Worm (Caenorhabditis elegans) whole organism, L4/young adult: ENCODE measurements around the gene srz-63.
"Not testable (repeated sequence)": the region's sequence is repeated elsewhere in the genome, so short reads cannot be mapped to it uniquely, and the experiment has no call there.

Experiments
- W03F9.2 ChIP-seq: fragments of 150-350 bp; optimal IDR thresholded peaks from 2 replicates; lab custom pipeline; 2014; ENCODE audit warnings: missing biosample characterization, missing genetic modification characterization
- dao-5 ChIP-seq: sonication (generic microtip); optimal IDR thresholded peaks from 2 replicates; lab custom pipeline; 2016; ENCODE audit warnings: missing genotype, missing genetic modification characterization, moderate library complexity, missing compliant biosample characterization
- him-1 ChIP-seq: sonication (generic microtip); optimal IDR thresholded peaks from 2 replicates; lab custom pipeline; 2016; ENCODE audit warnings: missing genotype, missing genetic modification reagents, missing genetic modification characterization, missing compliant biosample characterization

The srz-63 gene

ce11 chrII:1278350-1278749 lies at the start of gene srz-63:
Gene srz-63 (plus strand): TSS chrII:1278650.
- not testable (repeated sequence) for TF ChIP-seq him-1, dao-5, W03F9.2 (tag; lab: Kevin White, UChicago)

ce11 chrII:1228943-1229342 lies 49.5 kb upstream of the srz-63 start:
- TF ChIP-seq W03F9.2 (tag; lab: Kevin White, UChicago) (no peak), dao-5 (tag; lab: Kevin White, UChicago) (no peak), him-1 (tag; lab: Kevin White, UChicago) (no peak)

- no peak for TF ChIP-seq him-1 (tag; lab: Kevin White, UChicago)
- no peak for TF ChIP-seq W03F9.2 (tag; lab: Kevin White, UChicago)
- TF ChIP-seq dao-5 (tag; lab: Kevin White, UChicago) = no peak
Observed at ce11 chrII:1232967-1233366, 45.5 kb upstream of the srz-63 start.

ce11 chrII:1234971-1235370 lies 43.5 kb upstream of the srz-63 start:
- TF ChIP-seq W03F9.2 (tag; lab: Kevin White, UChicago) (no peak), him-1 (tag; lab: Kevin White, UChicago) (no peak), dao-5 (tag; lab: Kevin White, UChicago) (no peak)

- TF ChIP-seq him-1 (tag; lab: Kevin White, UChicago) = no peak
- TF ChIP-seq dao-5 (tag; lab: Kevin White, UChicago) = no peak
Observed at ce11 chrII:1236003-1236402, 42.4 kb upstream of the srz-63 start.

- TF ChIP-seq dao-5 (tag; lab: Kevin White, UChicago) = no peak
- no peak for TF ChIP-seq W03F9.2 (tag; lab: Kevin White, UChicago)
- TF ChIP-seq him-1 (tag; lab: Kevin White, UChicago) = no peak
Observed at ce11 chrII:1236479-1236878, 42.0 kb upstream of the srz-63 start.

ce11 chrII:1237845-1238244 lies 40.6 kb upstream of the srz-63 start:
- no peak for TF ChIP-seq dao-5 (tag; lab: Kevin White, UChicago)

ce11 chrII:1239433-1240020 lies 38.9 kb upstream of the srz-63 start:
- TF ChIP-seq him-1 (tag; lab: Kevin White, UChicago) = no peak
- TF ChIP-seq dao-5 (tag; lab: Kevin White, UChicago) = no peak
- no peak for TF ChIP-seq W03F9.2 (tag; lab: Kevin White, UChicago)

- no peak for TF ChIP-seq him-1 (tag; lab: Kevin White, UChicago)
- TF ChIP-seq dao-5 (tag; lab: Kevin White, UChicago) = no peak
- TF ChIP-seq W03F9.2 (tag; lab: Kevin White, UChicago) = no peak
Observed at ce11 chrII:1240436-1240835, 38.0 kb upstream of the srz-63 start.

- TF ChIP-seq dao-5 (tag; lab: Kevin White, UChicago) (no peak), him-1 (tag; lab: Kevin White, UChicago) (no peak), W03F9.2 (tag; lab: Kevin White, UChicago) (no peak)
Observed at ce11 chrII:1241176-1241730, 37.2 kb upstream of the srz-63 start.

ce11 chrII:1242475-1242874 lies 36.0 kb upstream of the srz-63 start:
- no peak for TF ChIP-seq dao-5 (tag; lab: Kevin White, UChicago)
- no peak for TF ChIP-seq him-1 (tag; lab: Kevin White, UChicago)

- TF ChIP-seq dao-5 (tag; lab: Kevin White, UChicago) (no peak), him-1 (tag; lab: Kevin White, UChicago) (no peak), W03F9.2 (tag; lab: Kevin White, UChicago) (no peak)
Observed at ce11 chrII:1244420-1244959, 34.0 kb upstream of the srz-63 start.

- TF ChIP-seq W03F9.2 (tag; lab: Kevin White, UChicago) (no peak), dao-5 (tag; lab: Kevin White, UChicago) (no peak), him-1 (tag; lab: Kevin White, UChicago) (no peak)
Observed at ce11 chrII:1245783-1246182, 32.7 kb upstream of the srz-63 start.

- no peak for TF ChIP-seq dao-5 (tag; lab: Kevin White, UChicago)
- TF ChIP-seq W03F9.2 (tag; lab: Kevin White, UChicago) = no peak
- no peak for TF ChIP-seq him-1 (tag; lab: Kevin White, UChicago)
Observed at ce11 chrII:1246855-1247259, 31.6 kb upstream of the srz-63 start.
